Worm (Caenorhabditis elegans): Measurements from ENCODE around the gene bcl-7.
A peak's percentile ranks its signal among the peaks of the same experiment; 100 is the strongest.

Gene bcl-7

ce11 chrIII:5883517-5883916 lies 42.4 kb upstream of the bcl-7 start:
- TF ChIP-seq ceh-82 (tag; optimal IDR thresholded peaks at IDR 0.05) (no peak), pqm-1 (tag; optimal IDR thresholded peaks at IDR 0.05) (no peak), zip-2 (tag; optimal IDR thresholded peaks at IDR 0.05) (no peak), unc-130 (GFP tag; optimal IDR thresholded peaks at IDR 0.05) (no peak), php-3 (GFP tag; IDR thresholded peaks at IDR 0.05) (no peak), zfp-3 (GFP tag; conservative IDR thresholded peaks at IDR 0.05) (no peak), ceh-28 (tag; optimal IDR thresholded peaks at IDR 0.05) (no peak), mdt-29 (GFP tag; IDR thresholded peaks at IDR 0.05) (no peak), R02D3.7 (tag; optimal IDR thresholded peaks at IDR 0.05) (no peak), ceh-44 (GFP tag; IDR thresholded peaks at IDR 0.05) (no peak), sdz-12 (GFP tag; optimal IDR thresholded peaks at IDR 0.05) (no peak), ztf-7 (tag; optimal IDR thresholded peaks at IDR 0.05) (no peak), mep-1 (tag; optimal IDR thresholded peaks at IDR 0.05) (no peak), tra-1 (GFP tag; IDR thresholded peaks at IDR 0.05) (no peak), nhr-10 (tag; optimal IDR thresholded peaks at IDR 0.05) (no peak), snpc-1.2 (GFP tag; IDR thresholded peaks at IDR 0.05) (no peak), nhr-77 (tag; optimal IDR thresholded peaks at IDR 0.05) (no peak), zfp-2 (tag; optimal IDR thresholded peaks at IDR 0.05) (no peak), ZK337.2 (GFP tag; IDR thresholded peaks at IDR 0.05) (no peak), nhr-42 (GFP tag; IDR thresholded peaks at IDR 0.05) (no peak)

- TF ChIP-seq mep-1 (tag; optimal IDR thresholded peaks at IDR 0.05), result no peak
- no peak for TF ChIP-seq ceh-28 (tag; optimal IDR thresholded peaks at IDR 0.05)
- TF ChIP-seq fkh-10 (GFP tag; optimal IDR thresholded peaks at IDR 0.05), result no peak
- no peak for TF ChIP-seq rbr-2 (tag; optimal IDR thresholded peaks at IDR 0.05)
- no peak for TF ChIP-seq attf-4 (tag; optimal IDR thresholded peaks at IDR 0.05)
- no peak for TF ChIP-seq ztf-11 (tag; optimal IDR thresholded peaks at IDR 0.05)
- TF ChIP-seq F44E2.7 (GFP tag; IDR thresholded peaks at IDR 0.05), result no peak
- TF ChIP-seq ZK337.2 (GFP tag; IDR thresholded peaks at IDR 0.05), result no peak
- TF ChIP-seq F49E8.2 (tag; optimal IDR thresholded peaks at IDR 0.05; ENCODE audit: borderline replicate concordance), result no peak
- no peak for TF ChIP-seq lim-7 (GFP tag; IDR thresholded peaks at IDR 0.05)
- no peak for TF ChIP-seq fos-1 (tag; optimal IDR thresholded peaks at IDR 0.05)
- TF ChIP-seq ces-1 (GFP tag; optimal IDR thresholded peaks at IDR 0.05), result no peak
- no peak for TF ChIP-seq lin-29 (GFP tag; IDR thresholded peaks at IDR 0.05)
- TF ChIP-seq ceh-82 (tag; optimal IDR thresholded peaks at IDR 0.05), result no peak
- TF ChIP-seq daf-8 (GFP tag; IDR thresholded peaks at IDR 0.05), result no peak
- no peak for TF ChIP-seq nhr-11 (tag; optimal IDR thresholded peaks at IDR 0.05)
These were observed 41.9 kb upstream of the bcl-7 start, which contains the start of gene C28H8.5 for ce11 chrIII:5884007-5884406. Gene C28H8.5, plus strand, starts transcription at chrIII:5884307.

- TF ChIP-seq lin-38 (GFP tag; IDR thresholded peaks at IDR 0.05) (no peak), aha-1 (tag) (peak; percentile 44), dmd-8 (GFP tag; IDR thresholded peaks at IDR 0.05) (no peak), unc-62 (GFP tag; optimal IDR thresholded peaks at IDR 0.05 in 1 of 2) (peak in 1 of 2 experiments; percentile 95), unc-62 (tag; optimal IDR thresholded peaks at IDR 0.05) (no peak), lin-13 (GFP tag; optimal IDR thresholded peaks at IDR 0.05) (no peak), ceh-32 (tag; optimal IDR thresholded peaks at IDR 0.05; ENCODE audit: poor library complexity) (no peak), vab-7 (GFP tag; IDR thresholded peaks at IDR 0.05) (no peak)
These were observed 41.4 kb upstream of the bcl-7 start for ce11 chrIII:5884459-5884858.

ce11 chrIII:5886893-5887292 lies 39.0 kb upstream of the bcl-7 start, which contains the start of gene C28H8.7:
Gene C28H8.7, minus strand, starts transcription at chrIII:5886993.
- no peak for TF ChIP-seq hlh-30 (tag; optimal IDR thresholded peaks at IDR 0.05; ENCODE audit: insufficient read depth)
- TF ChIP-seq zip-2 (tag; optimal IDR thresholded peaks at IDR 0.05), result no peak
- TF ChIP-seq F44E2.7 (GFP tag; IDR thresholded peaks at IDR 0.05), result no peak

Measured in whole organism, L4 larva.